ENCODE assay signal across 3 worm cellular contexts in the genomic region with DNA sequence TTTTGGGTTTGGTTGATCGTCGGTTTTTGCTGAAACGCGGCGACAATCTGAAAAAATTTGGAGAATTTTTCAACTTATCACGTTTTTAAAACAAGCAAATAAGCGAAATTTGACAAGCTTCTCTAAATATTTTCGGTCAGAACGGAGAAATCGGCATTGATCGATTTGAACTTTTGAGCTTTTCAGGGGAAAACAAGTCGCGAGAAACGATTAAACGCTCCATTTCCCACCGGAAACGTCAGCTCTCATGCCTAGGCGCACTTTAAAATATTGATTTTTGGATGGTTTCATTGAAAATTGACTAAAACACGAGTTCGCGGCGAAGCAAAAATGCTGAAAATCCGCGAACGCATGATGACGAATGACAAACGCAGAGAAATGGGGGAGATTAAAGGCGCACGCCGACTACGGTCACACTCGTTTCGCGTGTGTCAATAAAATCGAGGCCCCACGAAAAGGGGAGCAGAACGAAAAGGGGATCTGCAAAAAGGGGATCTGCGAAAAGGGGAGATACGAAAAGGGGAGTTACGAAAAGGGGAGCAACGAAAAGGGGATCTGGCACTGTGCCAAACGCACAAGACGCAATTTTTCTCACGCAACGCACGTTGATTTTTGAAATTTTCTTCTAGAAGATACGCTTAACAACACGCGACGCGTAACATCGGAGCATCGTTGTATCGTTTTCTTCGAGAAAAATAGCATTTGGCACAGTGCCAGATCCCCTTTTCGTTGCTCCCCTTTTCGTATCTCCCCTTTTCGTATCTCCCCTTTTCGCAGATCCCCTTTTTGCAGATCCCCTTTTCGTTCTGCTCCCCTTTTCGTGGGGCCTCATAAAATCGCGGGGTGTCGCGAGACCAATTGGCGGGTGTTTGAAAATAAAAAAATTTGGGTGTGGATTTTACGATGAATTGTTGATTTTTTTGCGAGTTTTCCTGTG.
TF ChIP-seq lines count a peak whose summit lies in the region.
"Not testable (repeated sequence)": the region's sequence is repeated elsewhere in the genome, so short reads cannot be mapped to it uniquely, and the experiment has no call there.

A gene (minus strand): TSS at position 51 of the 937 bp plus-strand sequence.

TF ChIP-seq in whole organism, L2 larva, 48 proteins besides CTCF, POLR2A, EP300 and RAD21 (continued from another document):
- TF ChIP-seq ama-1 (optimal IDR thresholded peaks at IDR 0.05; lab: Kevin White, UChicago), result peak; percentile 61
- TF ChIP-seq ZK546.5 (tag; optimal IDR thresholded peaks at IDR 0.05; lab: Kevin White, UChicago), result peak; percentile 79
- peak; percentile 29 for TF ChIP-seq unc-62 (GFP tag; optimal IDR thresholded peaks at IDR 0.05; lab: Kevin White, UChicago)
- TF ChIP-seq lin-11 (tag; optimal IDR thresholded peaks at IDR 0.05; lab: Kevin White, UChicago), result peak; percentile 75
- TF ChIP-seq nhr-12 (tag; optimal IDR thresholded peaks at IDR 0.05; lab: Kevin White, UChicago), result peak; percentile 23
- peak; percentile 28 for TF ChIP-seq blmp-1 (tag; optimal IDR thresholded peaks at IDR 0.05; lab: Kevin White, UChicago; ENCODE audit: insufficient read depth)
- TF ChIP-seq mbf-1 (tag; optimal IDR thresholded peaks at IDR 0.05; lab: Kevin White, UChicago), result peak; percentile 6
- peak; percentile 66 for TF ChIP-seq fos-1 (tag; optimal IDR thresholded peaks at IDR 0.05; lab: Kevin White, UChicago)
- TF ChIP-seq C34F6.9 (tag; optimal IDR thresholded peaks at IDR 0.05; lab: Kevin White, UChicago), result peak; percentile 80
- peak; percentile 84 for TF ChIP-seq unc-55 (GFP tag; optimal IDR thresholded peaks at IDR 0.05; lab: Kevin White, UChicago)
- TF ChIP-seq sma-3 (GFP tag; optimal IDR thresholded peaks at IDR 0.05; lab: Kevin White, UChicago), result peak; percentile 98
- TF ChIP-seq nhr-21 (tag; optimal IDR thresholded peaks at IDR 0.05; lab: Kevin White, UChicago), result peak; percentile 89
- TF ChIP-seq mab-5 (tag; optimal IDR thresholded peaks at IDR 0.05; lab: Kevin White, UChicago), result peak; percentile 96
- peak; percentile 91 for TF ChIP-seq sem-4 (tag; optimal IDR thresholded peaks at IDR 0.05; lab: Kevin White, UChicago)
- TF ChIP-seq Y55F3AM.14 (GFP tag; optimal IDR thresholded peaks at IDR 0.05; lab: Kevin White, UChicago), result peak; percentile 91
- TF ChIP-seq nhr-25 (tag; optimal IDR thresholded peaks at IDR 0.05; lab: Kevin White, UChicago), result peak; percentile 90
- TF ChIP-seq zag-1 (tag; optimal IDR thresholded peaks at IDR 0.05; lab: Kevin White, UChicago), result peak; percentile 47

TF ChIP-seq in whole organism, L4 larva, 104 proteins besides CTCF, POLR2A, EP300 and RAD21 (continued from another document and continues in another):
- peak; percentile 89 for TF ChIP-seq hlh-30 (tag; optimal IDR thresholded peaks at IDR 0.05; lab: Kevin White, UChicago; ENCODE audit: insufficient read depth)
- TF ChIP-seq duxl-1 (tag; optimal IDR thresholded peaks at IDR 0.05; lab: Kevin White, UChicago; ENCODE audit: poor library complexity), result peak; percentile 88
- TF ChIP-seq lin-13 (GFP tag; optimal IDR thresholded peaks at IDR 0.05; lab: Kevin White, UChicago), result peak; percentile 95
- peak; percentile 52 for TF ChIP-seq F10B5.3 (tag; optimal IDR thresholded peaks at IDR 0.05; lab: Kevin White, UChicago)
- TF ChIP-seq ceh-44 (GFP tag; IDR thresholded peaks at IDR 0.05; lab: Robert Waterston, UW), result peak; percentile 100
- peak; percentile 73 for TF ChIP-seq jun-1 (tag; optimal IDR thresholded peaks at IDR 0.05; lab: Kevin White, UChicago)
- peak; percentile 98 for TF ChIP-seq arid-1 (GFP tag; conservative IDR thresholded peaks at IDR 0.05; lab: Robert Waterston, UW)
- TF ChIP-seq nhr-102 (tag; optimal IDR thresholded peaks at IDR 0.05; lab: Kevin White, UChicago), result peak; percentile 90
- TF ChIP-seq saeg-2 (GFP tag; IDR thresholded peaks at IDR 0.05; lab: Robert Waterston, UW), result peak; percentile 96
- peak; percentile 98 to 99 for TF ChIP-seq lsy-2 (tag; optimal IDR thresholded peaks at IDR 0.05; lab: Kevin White, UChicago)
- peak; percentile 84 for TF ChIP-seq dve-1 (tag; optimal IDR thresholded peaks at IDR 0.05; lab: Kevin White, UChicago; ENCODE audit: insufficient read depth)
- peak; percentile 82 for TF ChIP-seq zfp-2 (tag; optimal IDR thresholded peaks at IDR 0.05; lab: Kevin White, UChicago)
- TF ChIP-seq madf-9 (GFP tag; conservative IDR thresholded peaks at IDR 0.05; lab: Robert Waterston, UW), result peak; percentile 99
- peak; percentile 56 for TF ChIP-seq nhr-28 (tag; optimal IDR thresholded peaks at IDR 0.05; lab: Kevin White, UChicago)
- TF ChIP-seq zip-11 (GFP tag; IDR thresholded peaks at IDR 0.05; lab: Robert Waterston, UW), result peak; percentile 81; the same call in 1 of the 2 replicates
- peak; percentile 91 for TF ChIP-seq mxl-2 (GFP tag; conservative IDR thresholded peaks at IDR 0.05; lab: Robert Waterston, UW)
- peak; percentile 100 for TF ChIP-seq dmd-9 (GFP tag; IDR thresholded peaks at IDR 0.05; lab: Robert Waterston, UW)
- TF ChIP-seq Y75B8A.6 (GFP tag; IDR thresholded peaks at IDR 0.05; lab: Robert Waterston, UW), result peak; percentile 98
- TF ChIP-seq hif-1 (tag; optimal IDR thresholded peaks at IDR 0.05; lab: Kevin White, UChicago), result peak; percentile 53 to 85
- peak; percentile 93 for TF ChIP-seq F37D6.2 (tag; optimal IDR thresholded peaks at IDR 0.05; lab: Kevin White, UChicago)
- peak; percentile 98 for TF ChIP-seq lin-1 (GFP tag; IDR thresholded peaks at IDR 0.05; lab: Robert Waterston, UW)
- TF ChIP-seq lin-29 (GFP tag; IDR thresholded peaks at IDR 0.05; lab: Robert Waterston, UW), result peak; percentile 95
- peak; percentile 98 for TF ChIP-seq lin-38 (GFP tag; IDR thresholded peaks at IDR 0.05; lab: Robert Waterston, UW)
- peak; percentile 100 for TF ChIP-seq php-3 (GFP tag; IDR thresholded peaks at IDR 0.05; lab: Robert Waterston, UW)
- peak; percentile 98 for TF ChIP-seq madf-5 (GFP tag; IDR thresholded peaks at IDR 0.05; lab: Robert Waterston, UW)
- TF ChIP-seq ama-1 (optimal IDR thresholded peaks at IDR 0.05; lab: Kevin White, UChicago), result peak; percentile 44
- peak; percentile 96 for TF ChIP-seq mdt-29 (GFP tag; IDR thresholded peaks at IDR 0.05; lab: Robert Waterston, UW)
- TF ChIP-seq zip-2 (tag; optimal IDR thresholded peaks at IDR 0.05; lab: Kevin White, UChicago), result peak; percentile 52
- TF ChIP-seq gei-8 (GFP tag; optimal IDR thresholded peaks at IDR 0.05; lab: Kevin White, UChicago), result peak; percentile 65
- peak; percentile 92 for TF ChIP-seq sdz-12 (GFP tag; optimal IDR thresholded peaks at IDR 0.05; lab: Kevin White, UChicago)
- peak; percentile 97 for TF ChIP-seq unc-130 (GFP tag; optimal IDR thresholded peaks at IDR 0.05; lab: Kevin White, UChicago)
- peak; percentile 90 for TF ChIP-seq lim-7 (GFP tag; IDR thresholded peaks at IDR 0.05; lab: Robert Waterston, UW)
- peak; percentile 82 for TF ChIP-seq nhr-25 (tag; optimal IDR thresholded peaks at IDR 0.05; lab: Kevin White, UChicago; ENCODE audit: borderline replicate concordance, insufficient read depth)
- TF ChIP-seq F44E2.7 (GFP tag; IDR thresholded peaks at IDR 0.05; lab: Robert Waterston, UW), result peak; percentile 88
- peak; percentile 77 for TF ChIP-seq spr-3 (GFP tag; optimal IDR thresholded peaks at IDR 0.05; lab: Kevin White, UChicago)
- TF ChIP-seq set-16 (GFP tag; IDR thresholded peaks at IDR 0.05; lab: Robert Waterston, UW), result peak; percentile 81
- TF ChIP-seq hlh-11 (tag; optimal IDR thresholded peaks at IDR 0.05; lab: Kevin White, UChicago), result peak; percentile 87
- TF ChIP-seq egl-43 (GFP tag; IDR thresholded peaks at IDR 0.05; lab: Robert Waterston, UW), result peak; percentile 98
- TF ChIP-seq zfp-3 (GFP tag; conservative IDR thresholded peaks at IDR 0.05; lab: Robert Waterston, UW), result peak; percentile 98
- peak in 1 of 2 experiments; percentile 35 for TF ChIP-seq ZK546.5 (tag; optimal IDR thresholded peaks at IDR 0.05; lab: Kevin White, UChicago)
- peak; percentile 82 for TF ChIP-seq nhr-48 (tag; optimal IDR thresholded peaks at IDR 0.05; lab: Kevin White, UChicago)
- TF ChIP-seq nhr-10 (tag; optimal IDR thresholded peaks at IDR 0.05; lab: Kevin White, UChicago), result peak; percentile 75
- peak; percentile 97 for TF ChIP-seq ctbp-1 (GFP tag; IDR thresholded peaks at IDR 0.05; lab: Robert Waterston, UW)
- peak; percentile 47 for TF ChIP-seq ceh-32 (tag; optimal IDR thresholded peaks at IDR 0.05; lab: Kevin White, UChicago; ENCODE audit: poor library complexity)
- peak; percentile 90 for TF ChIP-seq spr-1 (tag; optimal IDR thresholded peaks at IDR 0.05; lab: Kevin White, UChicago)
- TF ChIP-seq pha-4 (GFP tag; IDR thresholded peaks at IDR 0.05; lab: Robert Waterston, UW), result peak; percentile 97
- TF ChIP-seq pha-4 (tag; optimal IDR thresholded peaks at IDR 0.05; lab: Kevin White, UChicago), result not testable (repeated sequence)
- TF ChIP-seq Y105C5A.15 (GFP tag; IDR thresholded peaks at IDR 0.05; lab: Robert Waterston, UW), result peak; percentile 96
- peak; percentile 77; the same call in 1 of the 2 replicates for TF ChIP-seq daf-8 (GFP tag; IDR thresholded peaks at IDR 0.05; lab: Robert Waterston, UW)
- TF ChIP-seq nhr-41 (GFP tag; IDR thresholded peaks at IDR 0.05; lab: Robert Waterston, UW), result peak; percentile 92

TF ChIP-seq in whole organism, late embryonic, 69 proteins besides CTCF, POLR2A, EP300 and RAD21 (continued from another document):
- TF ChIP-seq ceh-14 (tag; optimal IDR thresholded peaks at IDR 0.05; lab: Kevin White, UChicago), result peak; percentile 100
- TF ChIP-seq ceh-18 (tag; optimal IDR thresholded peaks at IDR 0.05; lab: Kevin White, UChicago), result peak; percentile 98
- peak; percentile 68 for TF ChIP-seq C38D4.7 (GFP tag; optimal IDR thresholded peaks at IDR 0.05; lab: Kevin White, UChicago)
- peak; percentile 92 for TF ChIP-seq hlh-6 (tag; optimal IDR thresholded peaks at IDR 0.05; lab: Kevin White, UChicago)
- TF ChIP-seq ztf-16 (tag; optimal IDR thresholded peaks at IDR 0.05; lab: Kevin White, UChicago), result peak; percentile 93
- TF ChIP-seq ttx-3 (tag; optimal IDR thresholded peaks at IDR 0.05; lab: Kevin White, UChicago), result peak; percentile 36
- peak; percentile 96 for TF ChIP-seq unc-42 (tag; optimal IDR thresholded peaks at IDR 0.05; lab: Kevin White, UChicago)
- peak; percentile 71 for TF ChIP-seq nfya-1 (tag; optimal IDR thresholded peaks at IDR 0.05; lab: Kevin White, UChicago)
- peak; percentile 37 for TF ChIP-seq hlh-30 (tag; optimal IDR thresholded peaks at IDR 0.05; lab: Kevin White, UChicago; ENCODE audit: insufficient read depth)
- TF ChIP-seq ceh-34 (tag; optimal IDR thresholded peaks at IDR 0.05; lab: Kevin White, UChicago), result peak; percentile 99
- peak; percentile 22 for TF ChIP-seq pros-1 (tag; optimal IDR thresholded peaks at IDR 0.05; lab: Kevin White, UChicago)
- TF ChIP-seq Y22D7AL.16 (tag; optimal IDR thresholded peaks at IDR 0.05; lab: Kevin White, UChicago), result peak; percentile 61
- peak; percentile 52 for TF ChIP-seq ceh-48 (tag; optimal IDR thresholded peaks at IDR 0.05; lab: Kevin White, UChicago)
- peak; percentile 99 for TF ChIP-seq ets-4 (tag; optimal IDR thresholded peaks at IDR 0.05; lab: Kevin White, UChicago)
- TF ChIP-seq npax-4 (tag; optimal IDR thresholded peaks at IDR 0.05; lab: Kevin White, UChicago), result peak; percentile 64
- TF ChIP-seq ceh-45 (GFP tag; IDR thresholded peaks at IDR 0.05; lab: Robert Waterston, UW), result peak; percentile 85
- TF ChIP-seq dmd-4 (tag; optimal IDR thresholded peaks at IDR 0.05; lab: Kevin White, UChicago; ENCODE audit: borderline replicate concordance), result peak; percentile 99
- TF ChIP-seq sdc-2 (tag; optimal IDR thresholded peaks at IDR 0.05; lab: Kevin White, UChicago), result peak; percentile 89
- peak; percentile 48 for TF ChIP-seq che-1 (tag; optimal IDR thresholded peaks at IDR 0.05; lab: Kevin White, UChicago)
- peak; percentile 91 for TF ChIP-seq eyg-1 (tag; optimal IDR thresholded peaks at IDR 0.05; lab: Kevin White, UChicago)
- TF ChIP-seq hlh-15 (tag; optimal IDR thresholded peaks at IDR 0.05; lab: Kevin White, UChicago), result peak; percentile 84
- TF ChIP-seq ref-2 (tag; optimal IDR thresholded peaks at IDR 0.05; lab: Kevin White, UChicago), result peak; percentile 100
- TF ChIP-seq madf-2 (tag; optimal IDR thresholded peaks at IDR 0.05; lab: Kevin White, UChicago), result peak; percentile 93
- peak; percentile 55 for TF ChIP-seq lin-11 (tag; optimal IDR thresholded peaks at IDR 0.05; lab: Kevin White, UChicago)
- peak; percentile 79 for TF ChIP-seq ceh-6 (GFP tag; optimal IDR thresholded peaks at IDR 0.05; lab: Kevin White, UChicago)
- peak; percentile 68 for TF ChIP-seq gmeb-2 (tag; optimal IDR thresholded peaks at IDR 0.05; lab: Kevin White, UChicago)
- peak; percentile 99 for TF ChIP-seq mec-3 (tag; optimal IDR thresholded peaks at IDR 0.05; lab: Kevin White, UChicago; ENCODE audit: borderline replicate concordance)
- peak; percentile 59 for TF ChIP-seq sox-4 (tag; optimal IDR thresholded peaks at IDR 0.05; lab: Kevin White, UChicago)
- TF ChIP-seq elt-4 (tag; optimal IDR thresholded peaks at IDR 0.05; lab: Kevin White, UChicago), result peak; percentile 99
- TF ChIP-seq fkh-6 (tag; optimal IDR thresholded peaks at IDR 0.05; lab: Kevin White, UChicago), result peak; percentile 92
- peak; percentile 83 for TF ChIP-seq pha-2 (tag; optimal IDR thresholded peaks at IDR 0.05; lab: Kevin White, UChicago)
- peak; percentile 100 for TF ChIP-seq tbx-2 (tag; optimal IDR thresholded peaks at IDR 0.05; lab: Kevin White, UChicago)
- TF ChIP-seq ceh-31 (tag; optimal IDR thresholded peaks at IDR 0.05; lab: Kevin White, UChicago), result peak; percentile 100
- peak; percentile 99 for TF ChIP-seq ceh-2 (tag; optimal IDR thresholded peaks at IDR 0.05; lab: Kevin White, UChicago)
- TF ChIP-seq F13H6.1 (tag; optimal IDR thresholded peaks at IDR 0.05; lab: Kevin White, UChicago), result peak; percentile 99
TF ChIP-seq in whole organism, late embryonic: peak in this region for 55; not testable (repeated sequence) for 14.
